Fruit fly (Drosophila melanogaster) whole organism, embryonic: ENCODE measurements around the gene CheA75a.

Experiments used
- CG10147 ChIP-seq: fragments of 200-800 bp; sonication (Bioruptor generic); optimal IDR thresholded peaks from 2 replicates; lab custom pipeline; 2019; ENCODE audit warnings: missing biosample characterization, mild to moderate bottlenecking, missing genetic modification characterization, moderate library complexity
- CG10979 ChIP-seq: fragments of 200-800 bp; sonication (Bioruptor generic); optimal IDR thresholded peaks from 2 replicates; lab custom pipeline; 2018; ENCODE audit warnings: missing biosample characterization, mild to moderate bottlenecking, missing genetic modification characterization, moderate library complexity
- CG11093 ChIP-seq: fragments of 200-800 bp; sonication (Bioruptor generic); IDR thresholded peaks from 3 replicates; pipeline ENCODE4 v1.3.6; 2022; ENCODE audit warnings: missing biosample characterization, missing genetic modification characterization
- CG11247 ChIP-seq: fragments of 200-800 bp; sonication (Bioruptor generic); IDR thresholded peaks from 2 replicates; pipeline ENCODE4 v1.3.6; 2022; ENCODE audit warnings: missing biosample characterization, missing genetic modification characterization
- CG13296 ChIP-seq: fragments of 200-800 bp; sonication (Bioruptor generic); optimal IDR thresholded peaks from 3 replicates; lab custom pipeline; 2018; ENCODE audit warnings: missing biosample characterization, mild to moderate bottlenecking, missing genetic modification characterization
- CG13894 ChIP-seq: fragments of 200-800 bp; sonication (Bioruptor generic); optimal IDR thresholded peaks from 3 replicates; lab custom pipeline; 2018; ENCODE audit warnings: missing biosample characterization, mild to moderate bottlenecking, missing genetic modification characterization, moderate library complexity
- CG14441 ChIP-seq: fragments of 200-800 bp; sonication (Bioruptor generic); IDR thresholded peaks from 2 replicates; pipeline ENCODE4 v1.3.6; 2022; ENCODE audit warnings: missing biosample characterization, missing genetic modification characterization
- CG14710 ChIP-seq: fragments of 200-800 bp; sonication (Bioruptor generic); optimal IDR thresholded peaks from 3 replicates; lab custom pipeline; 2019; ENCODE audit warnings: missing biosample characterization, mild to moderate bottlenecking, missing genetic modification characterization, moderate library complexity
- CG15479 ChIP-seq: fragments of 200-800 bp; sonication (Bioruptor generic); optimal IDR thresholded peaks from 3 replicates; lab custom pipeline; 2019; ENCODE audit warnings: missing biosample characterization, mild to moderate bottlenecking, missing genetic modification characterization, moderate library complexity
- CG15696 ChIP-seq: fragments of 200-800 bp; sonication (Bioruptor generic); optimal IDR thresholded peaks from 2 replicates; lab custom pipeline; 2019; ENCODE audit warnings: missing biosample characterization, mild to moderate bottlenecking, missing genetic modification characterization, moderate library complexity
- CG1603 ChIP-seq: fragments of 200-800 bp; sonication (Bioruptor generic); optimal IDR thresholded peaks from 2 replicates; lab custom pipeline; 2019; ENCODE audit warnings: missing biosample characterization, mild to moderate bottlenecking, missing genetic modification characterization, moderate library complexity
- CG1792 ChIP-seq: fragments of 200-800 bp; sonication (Bioruptor generic); optimal IDR thresholded peaks from 2 replicates; lab custom pipeline; 2016; ENCODE audit warnings: missing biosample characterization, missing genetic modification characterization
- CG1832 ChIP-seq: fragments of 200-800 bp; sonication (Bioruptor generic); optimal IDR thresholded peaks from 2 replicates; lab custom pipeline; 2017; ENCODE audit warnings: missing biosample characterization, mild to moderate bottlenecking, missing genetic modification characterization, inconsistent platforms
- CG2712 ChIP-seq: fragments of 200-800 bp; optimal IDR thresholded peaks from 3 replicates; lab custom pipeline; 2019; ENCODE audit warnings: missing biosample characterization, mild to moderate bottlenecking, missing genetic modification characterization, moderate library complexity
- CG30020 ChIP-seq: fragments of 200-800 bp; optimal IDR thresholded peaks from 2 replicates; lab custom pipeline; 2019; ENCODE audit warnings: missing biosample characterization, mild to moderate bottlenecking, missing genetic modification characterization, moderate library complexity
- CG33557 ChIP-seq: fragments of 200-800 bp; sonication (Bioruptor generic); optimal IDR thresholded peaks from 2 replicates; lab custom pipeline; 2019; ENCODE audit warnings: missing biosample characterization, mild to moderate bottlenecking, missing genetic modification characterization, moderate library complexity
- CG4617 ChIP-seq: fragments of 200-800 bp; sonication (Bioruptor generic); optimal IDR thresholded peaks from 3 replicates; lab custom pipeline; 2016; ENCODE audit warnings: missing biosample characterization, missing genetic modification characterization, borderline replicate concordance
- CG8765 ChIP-seq: fragments of 200-800 bp; sonication (Bioruptor generic); IDR thresholded peaks from 2 replicates; pipeline ENCODE4 v1.3.6; 2022; ENCODE audit warnings: missing biosample characterization, missing genetic modification characterization
- CG9817 ChIP-seq: fragments of 200-800 bp; sonication (Bioruptor generic); optimal IDR thresholded peaks from 2 replicates; lab custom pipeline; 2018; ENCODE audit warnings: missing biosample characterization, mild to moderate bottlenecking, missing genetic modification characterization, moderate library complexity
- Dek ChIP-seq: fragments of 200-800 bp; sonication (Bioruptor generic); optimal IDR thresholded peaks from 3 replicates; lab custom pipeline; 2019; ENCODE audit warnings: missing biosample characterization, mild to moderate bottlenecking, missing genetic modification characterization, moderate library complexity
- Gug ChIP-seq: fragments of 200-800 bp; sonication (Bioruptor generic); IDR thresholded peaks from 4 replicates; pipeline ENCODE4 v1.3.6; 2022; ENCODE audit warnings: missing biosample characterization, missing genetic modification characterization
- HmgZ ChIP-seq: fragments of 200-800 bp; sonication (Bioruptor generic); optimal IDR thresholded peaks from 2 replicates; lab custom pipeline; 2018; ENCODE audit warnings: missing biosample characterization, mild to moderate bottlenecking, missing genetic modification characterization
- Hr78 ChIP-seq, 2 experiments: fragments of 200-800 bp in 1 of 2; fragments of >200 bp in 1 of 2; sonication (Bioruptor generic) in 1 of 2; optimal IDR thresholded peaks; 2 replicates each; lab custom pipeline; 2017 to 2019; ENCODE audit warnings: missing biosample characterization in 2 of 2, missing genetic modification characterization in 2 of 2, mild to moderate bottlenecking in 1 of 2, moderate library complexity in 1 of 2
- Hsf ChIP-seq: fragments of 200-800 bp; sonication (Bioruptor generic); optimal IDR thresholded peaks from 3 replicates; lab custom pipeline; 2016; ENCODE audit warnings: missing biosample characterization, missing genetic modification characterization
- NfI ChIP-seq: fragments of 200-800 bp; sonication (Bioruptor generic); optimal IDR thresholded peaks from 3 replicates; lab custom pipeline; 2018; ENCODE audit warnings: missing biosample characterization, mild to moderate bottlenecking, missing genetic modification characterization, moderate library complexity
- PHDP ChIP-seq: fragments of 200-800 bp; sonication (Bioruptor generic); optimal IDR thresholded peaks from 3 replicates; lab custom pipeline; 2018; ENCODE audit warnings: missing biosample characterization, mild to moderate bottlenecking, missing genetic modification characterization, moderate library complexity
- Rx ChIP-seq: fragments of 200-800 bp; sonication (Bioruptor generic); IDR thresholded peaks from 2 replicates; pipeline ENCODE4 v1.3.6; 2022; ENCODE audit warnings: missing biosample characterization, missing genetic modification characterization
- Sox102F ChIP-seq: fragments of 200-800 bp; sonication (Bioruptor generic); optimal IDR thresholded peaks from 2 replicates; lab custom pipeline; 2018; ENCODE audit warnings: missing biosample characterization, mild to moderate bottlenecking, missing genetic modification characterization, moderate library complexity
- TFAM ChIP-seq: fragments of 200-800 bp; sonication (Bioruptor generic); optimal IDR thresholded peaks from 2 replicates; lab custom pipeline; 2017; ENCODE audit warnings: missing biosample characterization, missing genetic modification characterization, inconsistent platforms
- Tbp ChIP-seq: fragments of >200 bp; optimal IDR thresholded peaks from 2 replicates; lab custom pipeline; 2018; ENCODE audit warnings: missing biosample characterization, missing genetic modification characterization
- Usf ChIP-seq: fragments of 200-800 bp; sonication (Bioruptor generic); optimal IDR thresholded peaks from 2 replicates; lab custom pipeline; 2017; ENCODE audit warnings: missing genotype, missing biosample characterization, missing genetic modification characterization
- ac ChIP-seq: fragments of 200-800 bp; sonication (Bioruptor generic); optimal IDR thresholded peaks from 3 replicates; lab custom pipeline; 2017; ENCODE audit warnings: missing biosample characterization, mild to moderate bottlenecking, missing genetic modification characterization
- cad ChIP-seq: fragments of >200 bp; optimal IDR thresholded peaks from 2 replicates; lab custom pipeline; 2017; ENCODE audit warnings: missing biosample characterization, missing genetic modification characterization
- cato ChIP-seq: fragments of 200-800 bp; sonication (Bioruptor generic); optimal IDR thresholded peaks from 2 replicates; lab custom pipeline; 2016; ENCODE audit warnings: missing biosample characterization, missing genetic modification characterization, borderline replicate concordance
- cg ChIP-seq: fragments of 200-800 bp; sonication (Bioruptor generic); optimal IDR thresholded peaks from 3 replicates; lab custom pipeline; 2019; ENCODE audit warnings: missing biosample characterization, mild to moderate bottlenecking, missing genetic modification characterization, moderate library complexity
- crc ChIP-seq: fragments of 200-800 bp; sonication (Bioruptor generic); optimal IDR thresholded peaks from 2 replicates; lab custom pipeline; 2016; ENCODE audit warnings: missing biosample characterization, missing genetic modification characterization
- dmrt11E ChIP-seq: fragments of 200-800 bp; sonication (Bioruptor generic); optimal IDR thresholded peaks from 3 replicates; lab custom pipeline; 2018; ENCODE audit warnings: missing biosample characterization, mild to moderate bottlenecking, missing genetic modification characterization, moderate library complexity
- fd3F ChIP-seq: fragments of 200-800 bp; sonication (Bioruptor generic); optimal IDR thresholded peaks from 2 replicates; lab custom pipeline; 2018; ENCODE audit warnings: missing biosample characterization, mild to moderate bottlenecking, missing genetic modification characterization, moderate library complexity
- gt ChIP-seq: fragments of 200-800 bp; sonication (Bioruptor generic); IDR thresholded peaks from 2 replicates; pipeline ENCODE4 v1.3.6; 2022; ENCODE audit warnings: missing biosample characterization, missing genetic modification characterization
- lbe ChIP-seq: fragments of 200-800 bp; sonication (Bioruptor generic); optimal IDR thresholded peaks from 2 replicates; lab custom pipeline; 2016; ENCODE audit warnings: missing biosample characterization, mild to moderate bottlenecking, missing genetic modification characterization
- nmo ChIP-seq: fragments of 200-800 bp; sonication (Bioruptor generic); optimal IDR thresholded peaks from 2 replicates; lab custom pipeline; 2018; ENCODE audit warnings: missing biosample characterization, mild to moderate bottlenecking, missing genetic modification characterization, moderate library complexity
- p53 ChIP-seq: fragments of 200-800 bp; sonication (Bioruptor generic); optimal IDR thresholded peaks from 2 replicates; lab custom pipeline; 2016; ENCODE audit warnings: missing biosample characterization, missing genetic modification characterization
- run ChIP-seq: fragments of 200-800 bp; sonication (Bioruptor generic); optimal IDR thresholded peaks from 3 replicates; lab custom pipeline; 2018; ENCODE audit warnings: missing biosample characterization, mild to moderate bottlenecking, missing genetic modification characterization
- shn ChIP-seq: fragments of 200-800 bp; sonication (Bioruptor generic); optimal IDR thresholded peaks from 3 replicates; lab custom pipeline; 2016; ENCODE audit warnings: missing biosample characterization, missing genetic modification characterization
- sisA ChIP-seq: fragments of 200-800 bp; sonication (Bioruptor generic); IDR thresholded peaks from 2 replicates; pipeline ENCODE4 v1.3.6; 2022; ENCODE audit warnings: missing biosample characterization, missing genetic modification characterization
- trem ChIP-seq: fragments of 200-800 bp; optimal IDR thresholded peaks from 3 replicates; lab custom pipeline; 2019; ENCODE audit warnings: missing biosample characterization, mild to moderate bottlenecking, missing genetic modification characterization, moderate library complexity
- twi ChIP-seq: fragments of 200-800 bp; optimal IDR thresholded peaks from 2 replicates; lab custom pipeline; 2019; ENCODE audit warnings: missing biosample characterization, mild to moderate bottlenecking, missing genetic modification characterization, moderate library complexity
- vvl ChIP-seq: fragments of 200-800 bp; sonication (Bioruptor generic); IDR thresholded peaks from 2 replicates; pipeline ENCODE4 v1.3.6; 2022; ENCODE audit warnings: missing biosample characterization, missing genetic modification characterization
- zfh2 ChIP-seq: fragments of 200-800 bp; sonication (Bioruptor generic); optimal IDR thresholded peaks from 2 replicates; lab custom pipeline; 2016; ENCODE audit warnings: missing biosample characterization, missing genetic modification characterization

The CheA75a gene

DNA sequence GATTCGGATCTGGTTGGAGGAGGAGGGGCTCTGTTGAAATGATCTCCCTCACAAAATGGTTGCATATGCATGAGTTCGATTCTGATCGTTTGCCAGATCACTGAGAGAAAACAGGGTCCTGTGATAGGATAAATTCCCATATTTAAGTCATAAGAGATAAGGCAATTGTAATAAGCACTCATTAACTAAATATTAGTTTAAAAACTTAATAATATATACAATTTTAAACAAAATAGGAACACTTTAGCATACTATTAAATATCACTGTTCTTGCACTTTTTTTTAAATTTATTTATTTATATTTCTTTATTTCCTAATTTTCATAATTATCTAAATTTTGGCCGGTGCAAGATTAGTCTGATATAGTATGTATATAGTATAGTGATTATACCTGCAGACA, 32.5 kb upstream of the CheA75a start (continued):
- TF ChIP-seq run (tag; lab: Kevin White, UChicago) (no peak), dmrt11E (tag; lab: Kevin White, UChicago) (peak; percentile 68), CG2712 (peak; percentile 23), fd3F (GFP tag; lab: Kevin White, UChicago) (no peak), CG10979 (peak; percentile 12), CG13894 (tag; lab: Kevin White, UChicago) (no peak), gt (GFP tag; lab: Robert Waterston, UW) (no peak), PHDP (tag; lab: Kevin White, UChicago) (no peak), HmgZ (tag; lab: Kevin White, UChicago) (no peak), CG15696 (tag; lab: Kevin White, UChicago) (peak; percentile 5)

DNA sequence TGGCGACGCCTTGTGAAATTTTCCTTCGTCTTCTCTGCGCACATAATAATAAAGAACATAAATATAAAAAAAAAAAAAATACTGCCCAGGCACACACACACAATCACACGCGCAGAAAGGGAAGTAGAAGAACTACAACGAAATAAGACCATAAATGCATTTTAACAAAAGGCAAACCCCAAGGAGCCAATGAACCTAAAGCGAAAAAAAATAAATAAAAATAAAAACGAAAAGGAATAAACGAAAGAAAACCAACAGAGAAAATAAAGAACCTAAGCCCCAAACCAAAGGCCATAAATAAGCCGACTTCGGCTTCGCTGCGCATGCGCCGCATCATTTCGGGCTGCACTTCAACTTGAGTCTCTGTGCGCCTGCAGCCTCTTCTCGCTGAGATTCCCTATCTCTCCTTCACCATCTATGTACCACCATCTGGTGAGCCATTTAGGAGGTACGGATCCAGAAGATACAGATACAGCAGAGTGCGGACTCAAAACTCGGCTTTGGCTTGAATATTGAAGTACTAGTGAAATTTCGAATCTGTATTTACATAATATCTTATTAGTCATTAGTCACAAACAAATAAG, 30.5 kb upstream of the CheA75a start:
- TF ChIP-seq CG33557 (GFP tag; lab: Kevin White, UChicago) (peak; percentile 36), CG9817 (tag; lab: Kevin White, UChicago) (no peak), CG11247 (GFP tag; lab: Robert Waterston, UW) (no peak), zfh2 (GFP tag; lab: Kevin White, UChicago) (no peak), Hsf (GFP tag; lab: Kevin White, UChicago) (no peak), vvl (0 out of 2 replicates have a peak, but pooled peaks have one; percentile 20), lbe (GFP tag; lab: Kevin White, UChicago) (peak; percentile 48), trem (tag; lab: Kevin White, UChicago) (no peak), Sox102F (GFP tag; lab: Kevin White, UChicago) (no peak), nmo (GFP tag; lab: Kevin White, UChicago) (no peak), CG1603 (tag; lab: Kevin White, UChicago) (no peak), CG8765 (GFP tag; lab: Robert Waterston, UW) (no peak), TFAM (GFP tag; lab: Kevin White, UChicago) (no peak), cg (GFP tag; lab: Kevin White, UChicago) (peak; percentile 43), NfI (no peak), Rx (GFP tag; lab: Robert Waterston, UW) (no peak), shn (GFP tag; lab: Kevin White, UChicago) (peak; percentile 6), CG14441 (no peak), CG30020 (tag; lab: Kevin White, UChicago) (no peak), Gug (GFP tag; lab: Robert Waterston, UW) (no peak), p53 (no peak), CG1792 (GFP tag; lab: Kevin White, UChicago) (no peak), cato (GFP tag; lab: Kevin White, UChicago) (no peak), ac (GFP tag; lab: Kevin White, UChicago) (no peak), sisA (GFP tag; lab: Robert Waterston, UW) (no peak), CG1832 (GFP tag; lab: Kevin White, UChicago) (no peak), CG11093 (GFP tag; lab: Robert Waterston, UW) (no peak), CG10979 (no peak), CG14710 (tag; lab: Kevin White, UChicago) (peak; percentile 5), CG13296 (GFP tag; lab: Kevin White, UChicago) (no peak), CG15479 (GFP tag; lab: Kevin White, UChicago) (no peak), Tbp (GFP tag; lab: Kevin White, UChicago) (no peak), Usf (no peak), crc (GFP tag; lab: Kevin White, UChicago) (no peak), cad (GFP tag; lab: Kevin White, UChicago) (peak; percentile 46), CG4617 (GFP tag; lab: Kevin White, UChicago) (no peak), twi (tag; lab: Kevin White, UChicago) (peak; percentile 71), Dek (tag; lab: Kevin White, UChicago) (no peak), CG10147 (GFP tag; lab: Kevin White, UChicago) (no peak), Hr78 (GFP tag; optimal IDR thresholded peaks at IDR 0.05; lab: Kevin White, UChicago) (no peak)
